Fruit fly (Drosophila melanogaster) whole organism, embryonic: ENCODE results near the gene CG11374.

Experiments used
- Asciz ChIP-seq: fragments of 200-800 bp; sonication (Bioruptor generic); optimal IDR thresholded peaks from 2 replicates; lab custom pipeline; 2017; ENCODE audit warnings: missing biosample characterization, mild to moderate bottlenecking, missing genetic modification characterization, missing genetic modification reagents
- BtbVII ChIP-seq: fragments of 200-800 bp; sonication (Bioruptor generic); optimal IDR thresholded peaks from 3 replicates; lab custom pipeline; 2017; ENCODE audit warnings: missing biosample characterization, mild to moderate bottlenecking, missing genetic modification characterization
- Bteb2 ChIP-seq: fragments of 200-800 bp; sonication (Bioruptor generic); optimal IDR thresholded peaks from 2 replicates; lab custom pipeline; 2016; ENCODE audit warnings: missing biosample characterization, missing genetic modification characterization
- CG10462 ChIP-seq: fragments of 200-800 bp; sonication (Bioruptor generic); optimal IDR thresholded peaks from 2 replicates; lab custom pipeline; 2016; ENCODE audit warnings: missing biosample characterization, missing genetic modification characterization
- CG10543 ChIP-seq: fragments of 200-800 bp; sonication (Bioruptor generic); optimal IDR thresholded peaks from 3 replicates; lab custom pipeline; 2017; ENCODE audit warnings: missing biosample characterization, mild to moderate bottlenecking, missing genetic modification characterization, moderate library complexity
- CG10959 ChIP-seq: fragments of 200-800 bp; sonication (Bioruptor generic); IDR thresholded peaks from 2 replicates; pipeline ENCODE4 v1.3.6; 2022; ENCODE audit warnings: missing biosample characterization, missing genetic modification characterization
- CG12071 ChIP-seq: fragments of 200-800 bp; sonication (Bioruptor generic); optimal IDR thresholded peaks from 3 replicates; lab custom pipeline; 2018; ENCODE audit warnings: missing biosample characterization, mild to moderate bottlenecking, missing genetic modification characterization
- CG12299 ChIP-seq: fragments of 200-800 bp; sonication (Bioruptor generic); optimal IDR thresholded peaks from 2 replicates; lab custom pipeline; 2018; ENCODE audit warnings: missing biosample characterization, mild to moderate bottlenecking, missing genetic modification characterization
- CG13424 ChIP-seq: fragments of 200-800 bp; sonication (Bioruptor generic); optimal IDR thresholded peaks from 2 replicates; lab custom pipeline; 2019; ENCODE audit warnings: missing biosample characterization, mild to moderate bottlenecking, missing genetic modification characterization, moderate library complexity
- CG15696 ChIP-seq: fragments of 200-800 bp; sonication (Bioruptor generic); optimal IDR thresholded peaks from 2 replicates; lab custom pipeline; 2019; ENCODE audit warnings: missing biosample characterization, mild to moderate bottlenecking, missing genetic modification characterization, moderate library complexity
- CG2875 ChIP-seq: fragments of 200-800 bp; sonication (Bioruptor generic); optimal IDR thresholded peaks from 2 replicates; lab custom pipeline; 2017; ENCODE audit warnings: missing biosample characterization, mild to moderate bottlenecking, missing genetic modification characterization, missing genetic modification reagents
- CG30403 ChIP-seq: fragments of 200-800 bp; sonication (Bioruptor generic); optimal IDR thresholded peaks from 3 replicates; lab custom pipeline; 2016; ENCODE audit warnings: missing biosample characterization, missing genetic modification characterization
- CG4707 ChIP-seq: fragments of 200-800 bp; sonication (Bioruptor generic); optimal IDR thresholded peaks from 2 replicates; lab custom pipeline; 2018; ENCODE audit warnings: missing biosample characterization, mild to moderate bottlenecking, missing genetic modification characterization, moderate library complexity
- CG6272 ChIP-seq: fragments of 200-800 bp; sonication (Bioruptor generic); IDR thresholded peaks from 2 replicates; pipeline ENCODE4 v1.3.6; 2022; ENCODE audit warnings: missing biosample characterization, missing genetic modification characterization
- CG8089 ChIP-seq: fragments of 200-800 bp; sonication (Bioruptor generic); optimal IDR thresholded peaks from 3 replicates; lab custom pipeline; 2016; ENCODE audit warnings: missing biosample characterization, missing genetic modification characterization
- CG8290 ChIP-seq, 3 experiments: fragments of 200-800 bp; sonication (Bioruptor generic); optimal IDR thresholded peaks; 2 replicates each; lab custom pipeline; 2016 to 2019; ENCODE audit warnings: missing biosample characterization in 3 of 3, missing genetic modification characterization in 3 of 3, mild to moderate bottlenecking in 2 of 3, moderate library complexity in 1 of 3
- CG8924 ChIP-seq: fragments of 200-800 bp; optimal IDR thresholded peaks from 3 replicates; lab custom pipeline; 2019; ENCODE audit warnings: missing biosample characterization, mild to moderate bottlenecking, missing genetic modification characterization, moderate library complexity
- CG9727 ChIP-seq: fragments of 200-800 bp; sonication (Bioruptor generic); optimal IDR thresholded peaks from 3 replicates; lab custom pipeline; 2017; ENCODE audit warnings: missing biosample characterization, mild to moderate bottlenecking, missing genetic modification characterization
- D19A ChIP-seq: fragments of 200-800 bp; optimal IDR thresholded peaks from 3 replicates; lab custom pipeline; 2019; ENCODE audit warnings: missing biosample characterization, mild to moderate bottlenecking, missing genetic modification characterization, moderate library complexity
- ERR ChIP-seq: fragments of 200-800 bp; sonication (Bioruptor generic); optimal IDR thresholded peaks from 2 replicates; lab custom pipeline; 2016; ENCODE audit warnings: missing biosample characterization, missing genetic modification characterization
- Fer1 ChIP-seq: fragments of 200-800 bp; sonication (Bioruptor generic); optimal IDR thresholded peaks from 2 replicates; lab custom pipeline; 2017; ENCODE audit warnings: missing biosample characterization, mild to moderate bottlenecking, missing genetic modification characterization
- Hmr ChIP-seq: fragments of 200-800 bp; sonication (Bioruptor generic); optimal IDR thresholded peaks from 3 replicates; lab custom pipeline; 2017; ENCODE audit warnings: mild to moderate bottlenecking, missing biosample characterization, missing genetic modification reagents, missing genetic modification characterization
- Nf-YC ChIP-seq: fragments of 200-800 bp; optimal IDR thresholded peaks from 3 replicates; lab custom pipeline; 2019; ENCODE audit warnings: missing biosample characterization, mild to moderate bottlenecking, missing genetic modification characterization, moderate library complexity
- Pdp1 ChIP-seq, 2 experiments: fragments of 200-800 bp; sonication (Bioruptor generic); optimal IDR thresholded peaks; 3 replicates each; lab custom pipeline; 2016; ENCODE audit warnings: missing biosample characterization in 2 of 2, missing genetic modification characterization in 2 of 2, mild to moderate bottlenecking in 1 of 2, moderate library complexity in 1 of 2
- Sry-β ChIP-seq: fragments of 200-800 bp; sonication (Bioruptor generic); optimal IDR thresholded peaks from 2 replicates; lab custom pipeline; 2018; ENCODE audit warnings: missing biosample characterization, mild to moderate bottlenecking, missing genetic modification characterization, moderate library complexity
- az2 ChIP-seq: fragments of 200-800 bp; sonication (Bioruptor generic); optimal IDR thresholded peaks from 3 replicates; lab custom pipeline; 2016; ENCODE audit warnings: missing biosample characterization, missing genetic modification characterization
- chif ChIP-seq, 2 experiments: fragments of 200-800 bp; sonication (Bioruptor generic); optimal IDR thresholded peaks; 3 replicates each; lab custom pipeline; 2016; ENCODE audit warnings: missing biosample characterization in 2 of 2, missing genetic modification characterization in 2 of 2
- crp ChIP-seq, 2 experiments: fragments of 200-800 bp; sonication (Bioruptor generic); optimal IDR thresholded peaks; 2 replicates in 1 of 2; 3 replicates in 1 of 2; lab custom pipeline; 2017; ENCODE audit warnings: missing biosample characterization in 2 of 2, missing genetic modification characterization in 2 of 2, mild to moderate bottlenecking in 1 of 2, moderate library complexity in 1 of 2
- dm ChIP-seq: fragments of 200-800 bp; sonication (Bioruptor generic); optimal IDR thresholded peaks from 3 replicates; lab custom pipeline; 2016; ENCODE audit warnings: missing biosample characterization, missing genetic modification characterization
- eve ChIP-seq, 2 experiments: fragments of >200 bp; optimal IDR thresholded peaks; 2 replicates each; lab custom pipeline; 2017; ENCODE audit warnings: missing biosample characterization in 2 of 2, missing genetic modification characterization in 2 of 2
- fd96Cb ChIP-seq: fragments of 200-800 bp; sonication (Bioruptor generic); optimal IDR thresholded peaks from 2 replicates; lab custom pipeline; 2018; ENCODE audit warnings: missing biosample characterization, mild to moderate bottlenecking, missing genetic modification characterization, moderate library complexity
- gce ChIP-seq: fragments of 200-800 bp; sonication (Bioruptor generic); IDR thresholded peaks from 3 replicates; pipeline ENCODE4 v1.3.6; 2022; ENCODE audit warnings: missing biosample characterization, missing genetic modification characterization
- gem ChIP-seq: fragments of 200-800 bp; sonication (Bioruptor generic); optimal IDR thresholded peaks from 2 replicates; lab custom pipeline; 2019; ENCODE audit warnings: missing biosample characterization, mild to moderate bottlenecking, missing genetic modification characterization, moderate library complexity
- grau ChIP-seq: fragments of 200-800 bp; optimal IDR thresholded peaks from 3 replicates; lab custom pipeline; 2019; ENCODE audit warnings: missing biosample characterization, mild to moderate bottlenecking, missing genetic modification characterization, moderate library complexity
- ham ChIP-seq: fragments of 200-800 bp; sonication (Bioruptor generic); IDR thresholded peaks from 2 replicates; pipeline ENCODE4 v1.3.6; 2022; ENCODE audit warnings: missing biosample characterization, missing genetic modification characterization
- hkb ChIP-seq, 2 experiments: fragments of 200-800 bp in 1 of 2; fragments of >200 bp in 1 of 2; sonication (Bioruptor generic) in 1 of 2; IDR thresholded peaks in 1 of 2; optimal IDR thresholded peaks in 1 of 2; 2 replicates each; pipeline versions ENCODE4 v1.3.6 to Lab custom; 2017 to 2022; ENCODE audit warnings: missing biosample characterization in 1 of 2, missing genetic modification characterization in 1 of 2
- nerfin-1 ChIP-seq: fragments of 200-800 bp; sonication (Bioruptor generic); optimal IDR thresholded peaks from 3 replicates; lab custom pipeline; 2019; ENCODE audit warnings: missing biosample characterization, mild to moderate bottlenecking, missing genetic modification characterization, moderate library complexity
- nmo ChIP-seq: fragments of 200-800 bp; sonication (Bioruptor generic); optimal IDR thresholded peaks from 2 replicates; lab custom pipeline; 2018; ENCODE audit warnings: missing biosample characterization, mild to moderate bottlenecking, missing genetic modification characterization, moderate library complexity
- nom ChIP-seq: fragments of 200-800 bp; sonication (Bioruptor generic); optimal IDR thresholded peaks from 2 replicates; lab custom pipeline; 2017; ENCODE audit warnings: missing biosample characterization, missing genetic modification characterization, mild to moderate bottlenecking, moderate library complexity, missing genetic modification reagents
- oc ChIP-seq: fragments of 200-800 bp; sonication (Bioruptor generic); optimal IDR thresholded peaks from 2 replicates; lab custom pipeline; 2018; ENCODE audit warnings: missing biosample characterization, mild to moderate bottlenecking, missing genetic modification characterization, moderate library complexity
- otp ChIP-seq: fragments of 200-800 bp; sonication (Bioruptor generic); IDR thresholded peaks from 3 replicates; pipeline ENCODE4, ENCODE4 v1.3.6; 2022; ENCODE audit warnings: missing biosample characterization, missing genetic modification characterization
- pita ChIP-seq: fragments of 200-800 bp; sonication (Bioruptor generic); optimal IDR thresholded peaks from 2 replicates; lab custom pipeline; 2017; ENCODE audit warnings: missing biosample characterization, mild to moderate bottlenecking, missing genetic modification characterization
- row ChIP-seq: fragments of 200-800 bp; sonication (Bioruptor generic); IDR thresholded peaks from 3 replicates; pipeline ENCODE4 v1.3.6; 2022; ENCODE audit warnings: missing biosample characterization, missing genetic modification characterization
- sens-2 ChIP-seq: fragments of 200-800 bp; sonication (Bioruptor generic); IDR thresholded peaks from 2 replicates; pipeline ENCODE4 v1.3.6; 2022; ENCODE audit warnings: missing biosample characterization, missing genetic modification characterization
- seq ChIP-seq: fragments of 200-800 bp; sonication (Bioruptor generic); IDR thresholded peaks from 2 replicates; pipeline ENCODE4 v1.3.6; 2022; ENCODE audit warnings: missing biosample characterization, missing genetic modification characterization
- sisA ChIP-seq: fragments of 200-800 bp; sonication (Bioruptor generic); IDR thresholded peaks from 2 replicates; pipeline ENCODE4 v1.3.6; 2022; ENCODE audit warnings: missing biosample characterization, missing genetic modification characterization
- wdn ChIP-seq: fragments of 200-800 bp; sonication (Bioruptor generic); IDR thresholded peaks from 2 replicates; pipeline ENCODE4 v1.3.6; 2022; ENCODE audit warnings: missing biosample characterization, missing genetic modification characterization

Gene CG11374

DNA sequence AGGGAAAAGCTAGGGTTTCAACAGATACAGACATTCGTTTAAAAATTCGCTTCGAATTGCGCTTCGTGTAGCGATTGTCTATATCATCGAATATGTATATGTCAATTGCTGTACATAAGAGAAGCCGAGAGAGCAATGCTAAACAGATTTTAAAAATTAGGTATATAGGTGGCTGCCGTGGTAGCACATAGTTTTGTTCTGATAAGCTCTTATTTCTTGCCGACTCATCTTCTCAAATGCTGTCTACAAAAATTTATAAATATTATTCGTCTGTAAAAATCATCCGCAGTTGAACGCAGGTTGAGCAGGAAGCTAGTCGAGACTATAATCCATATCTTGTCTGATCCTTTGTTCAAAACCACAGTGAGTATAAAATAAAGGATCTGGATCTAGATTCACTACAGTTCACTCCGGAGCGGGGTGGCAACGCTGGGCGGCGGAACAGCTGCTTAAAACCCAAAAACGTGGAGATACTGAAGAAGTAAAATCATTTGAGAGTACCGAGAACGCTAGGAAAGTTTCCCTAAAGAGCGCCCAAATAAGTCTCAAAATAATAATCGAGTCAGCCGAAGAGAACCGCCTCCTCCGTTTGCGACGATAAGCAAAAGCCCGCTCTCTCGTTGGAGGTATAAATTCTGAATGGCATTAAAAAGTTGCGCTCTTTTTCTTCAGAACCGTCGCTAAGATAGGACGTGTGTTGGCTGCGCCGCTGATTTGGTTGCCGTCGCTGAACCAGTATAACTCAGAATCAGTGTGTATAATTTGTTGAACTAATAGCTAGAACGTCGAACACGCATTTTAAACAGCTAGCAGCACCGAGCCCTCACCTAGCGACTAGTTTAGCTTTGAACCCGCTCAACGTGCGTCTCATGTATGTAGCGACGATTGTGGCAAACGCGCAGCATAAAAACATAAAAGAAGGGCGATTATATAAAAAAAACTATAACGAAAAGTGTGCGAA, 31.6 kb downstream of the CG11374 start (continued):
- no peak for TF ChIP-seq nmo
- no peak for TF ChIP-seq oc (tag; lab: Kevin White, UChicago)
- TF ChIP-seq nom (GFP tag; lab: Kevin White, UChicago) = peak; percentile 63
- TF ChIP-seq CG13424 (tag; lab: Kevin White, UChicago) = peak; percentile 0
- TF ChIP-seq CG10543 = peak; percentile 76
- TF ChIP-seq CG15696 (tag; lab: Kevin White, UChicago) = peak; percentile 4
- no peak for TF ChIP-seq eve (GFP tag; optimal IDR thresholded peaks at IDR 0.05; lab: Kevin White, UChicago)
- no peak for TF ChIP-seq chif (GFP tag; optimal IDR thresholded peaks at IDR 0.05; lab: Kevin White, UChicago)
- TF ChIP-seq CG2875 (GFP tag; lab: Kevin White, UChicago) = no peak
- no peak for TF ChIP-seq ham (GFP tag; lab: Robert Waterston, UW)
- TF ChIP-seq crp (GFP tag; optimal IDR thresholded peaks at IDR 0.05; lab: Kevin White, UChicago) = peak; percentile 48 to 92
- no peak for TF ChIP-seq CG8290 (GFP tag; optimal IDR thresholded peaks at IDR 0.05; lab: Kevin White, UChicago)
- peak in 1 of 2 experiments; percentile 53 for TF ChIP-seq CG8290 (tag; optimal IDR thresholded peaks at IDR 0.05; lab: Kevin White, UChicago)
- TF ChIP-seq CG8924 (tag; lab: Kevin White, UChicago) = peak; percentile 43
- TF ChIP-seq Hmr (GFP tag; lab: Kevin White, UChicago) = no peak
- TF ChIP-seq Fer1 (GFP tag; lab: Kevin White, UChicago) = peak; percentile 70
- no peak for TF ChIP-seq CG12071 (GFP tag; lab: Kevin White, UChicago)
- TF ChIP-seq CG4707 (GFP tag; lab: Kevin White, UChicago) = no peak
- TF ChIP-seq fd96Cb (tag; lab: Kevin White, UChicago) = no peak
- no peak for TF ChIP-seq CG10462
- no peak for TF ChIP-seq sens-2 (GFP tag; lab: Robert Waterston, UW)
- no peak for TF ChIP-seq CG8089 (GFP tag; lab: Kevin White, UChicago)
- TF ChIP-seq otp (GFP tag; lab: Robert Waterston, UW) = peak; percentile 45; the same call in 1 of the 3 replicates
- TF ChIP-seq pita (GFP tag; lab: Kevin White, UChicago) = peak; percentile 27
- no peak for TF ChIP-seq sisA
- peak; percentile 76 for TF ChIP-seq row (GFP tag; lab: Robert Waterston, UW)
- TF ChIP-seq grau (tag; lab: Kevin White, UChicago) = peak; percentile 35
- no peak for TF ChIP-seq az2
- TF ChIP-seq Sry-β = peak; percentile 55
- TF ChIP-seq gem (tag; lab: Kevin White, UChicago) = no peak
- no peak for TF ChIP-seq wdn (GFP tag; lab: Robert Waterston, UW)
- no peak for TF ChIP-seq CG10959 (GFP tag; lab: Robert Waterston, UW)
- TF ChIP-seq CG9727 (GFP tag; lab: Kevin White, UChicago) = peak; percentile 38
- peak; percentile 80 for TF ChIP-seq dm (GFP tag; lab: Kevin White, UChicago)
- TF ChIP-seq Asciz (GFP tag; lab: Kevin White, UChicago) = no peak
- peak; percentile 40 for TF ChIP-seq Nf-YC (tag; lab: Kevin White, UChicago)
- TF ChIP-seq seq (GFP tag; lab: Robert Waterston, UW) = no peak
- TF ChIP-seq CG12299 (tag; lab: Kevin White, UChicago) = peak; percentile 63
- peak in 1 of 2 experiments; percentile 69 for TF ChIP-seq Pdp1 (GFP tag; optimal IDR thresholded peaks at IDR 0.05; lab: Kevin White, UChicago)
- TF ChIP-seq Bteb2 (GFP tag; lab: Kevin White, UChicago) = no peak
- no peak for TF ChIP-seq D19A
- TF ChIP-seq ERR (GFP tag; lab: Kevin White, UChicago) = no peak
- TF ChIP-seq BtbVII = peak; percentile 59
- peak; percentile 2 for TF ChIP-seq nerfin-1
- TF ChIP-seq CG30403 (GFP tag; lab: Kevin White, UChicago) = no peak
- TF ChIP-seq hkb (optimal IDR thresholded peaks at IDR 0.05; lab: Kevin White, UChicago) = no peak
- 0 out of 2 replicates have a peak, but pooled peaks have one; percentile 9 for TF ChIP-seq hkb (GFP tag; IDR thresholded peaks at IDR 0.05; lab: Robert Waterston, UW)
- no peak for TF ChIP-seq CG6272
- TF ChIP-seq gce (GFP tag; lab: Robert Waterston, UW) = no peak
